Worm (Caenorhabditis elegans) whole organism, late embryonic: ENCODE results near the gene pigq-1.

ENCODE experiments used
- C38D4.7 ChIP-seq: fragments of 200-800 bp; sonication (Bioruptor generic); optimal IDR thresholded peaks from 2 replicates; lab custom pipeline; 2018; ENCODE audit warnings: mild to moderate bottlenecking, missing genetic modification characterization, moderate library complexity, missing compliant biosample characterization
- F13H6.1 ChIP-seq: sonication (generic microtip); optimal IDR thresholded peaks from 2 replicates; lab custom pipeline; 2016; ENCODE audit warnings: missing genetic modification characterization, missing compliant biosample characterization
- K02D7.2 ChIP-seq: sonication (generic microtip); optimal IDR thresholded peaks from 2 replicates; lab custom pipeline; 2017; ENCODE audit warnings: mild to moderate bottlenecking, missing genetic modification characterization, missing compliant biosample characterization
- K09A11.1 ChIP-seq: sonication (generic microtip); optimal IDR thresholded peaks from 2 replicates; lab custom pipeline; 2017; ENCODE audit warnings: antibody characterized with exemption, mild to moderate bottlenecking, missing genetic modification characterization, missing compliant biosample characterization; ENCODE audit not compliant: insufficient read depth
- T23F11.4 ChIP-seq: fragments of 200-800 bp; sonication (Bioruptor generic); optimal IDR thresholded peaks from 2 replicates; lab custom pipeline; 2018; ENCODE audit warnings: mild to moderate bottlenecking, missing genetic modification characterization, missing compliant biosample characterization
- Y22D7AL.16 ChIP-seq: sonication (generic microtip); optimal IDR thresholded peaks from 2 replicates; lab custom pipeline; 2016; ENCODE audit warnings: missing genetic modification characterization, missing compliant biosample characterization
- ceh-18 ChIP-seq: sonication (generic microtip); optimal IDR thresholded peaks from 2 replicates; lab custom pipeline; 2016; ENCODE audit warnings: missing genetic modification characterization, missing compliant biosample characterization
- ceh-19 ChIP-seq: fragments of 200-800 bp; sonication (Bioruptor generic); optimal IDR thresholded peaks from 2 replicates; lab custom pipeline; 2018; ENCODE audit warnings: mild to moderate bottlenecking, missing genetic modification characterization, missing compliant biosample characterization
- ceh-2 ChIP-seq: sonication (generic microtip); optimal IDR thresholded peaks from 2 replicates; lab custom pipeline; 2016; ENCODE audit warnings: missing genotype, missing genetic modification characterization, missing compliant biosample characterization
- ceh-22 ChIP-seq: sonication (generic microtip); optimal IDR thresholded peaks from 2 replicates; lab custom pipeline; 2017; ENCODE audit warnings: missing biosample characterization, missing genetic modification characterization
- ceh-24 ChIP-seq: sonication (generic microtip); optimal IDR thresholded peaks from 2 replicates; lab custom pipeline; 2016; ENCODE audit warnings: mild to moderate bottlenecking, missing genetic modification characterization, missing compliant biosample characterization
- ceh-31 ChIP-seq: sonication (generic microtip); optimal IDR thresholded peaks from 2 replicates; lab custom pipeline; 2016; ENCODE audit warnings: missing genetic modification characterization, missing compliant biosample characterization
- ceh-48 ChIP-seq: sonication (generic microtip); optimal IDR thresholded peaks from 2 replicates; lab custom pipeline; 2016; ENCODE audit warnings: missing genetic modification characterization, inconsistent platforms, missing compliant biosample characterization
- che-1 ChIP-seq: sonication (generic microtip); optimal IDR thresholded peaks from 2 replicates; lab custom pipeline; 2016; ENCODE audit warnings: mild to moderate bottlenecking, missing genetic modification characterization, missing compliant biosample characterization
- dmd-4 ChIP-seq: sonication (generic microtip); optimal IDR thresholded peaks from 2 replicates; lab custom pipeline; 2016; ENCODE audit warnings: borderline replicate concordance, missing genetic modification characterization, missing compliant biosample characterization
- elt-2 ChIP-seq: sonication (generic microtip); optimal IDR thresholded peaks from 2 replicates; lab custom pipeline; 2016; ENCODE audit warnings: missing genetic modification reagents, missing genetic modification characterization, missing compliant biosample characterization
- elt-4 ChIP-seq: sonication (generic microtip); optimal IDR thresholded peaks from 2 replicates; lab custom pipeline; 2016; ENCODE audit warnings: missing genetic modification characterization, missing compliant biosample characterization
- ets-4 ChIP-seq: sonication (generic microtip); optimal IDR thresholded peaks from 2 replicates; lab custom pipeline; 2016; ENCODE audit warnings: missing genetic modification characterization, missing compliant biosample characterization
- eyg-1 ChIP-seq: sonication (generic microtip); optimal IDR thresholded peaks from 2 replicates; lab custom pipeline; 2016; ENCODE audit warnings: missing genotype, missing genetic modification characterization, missing compliant biosample characterization
- fkh-10 ChIP-seq: fragments of 150-350 bp; optimal IDR thresholded peaks from 2 replicates; lab custom pipeline; 2014; ENCODE audit warnings: missing biosample characterization, missing genetic modification reagents, missing genetic modification characterization
- fkh-6 ChIP-seq: sonication (generic microtip); optimal IDR thresholded peaks from 2 replicates; lab custom pipeline; 2016; ENCODE audit warnings: missing genetic modification characterization, missing compliant biosample characterization
- gmeb-2 ChIP-seq: sonication (generic microtip); optimal IDR thresholded peaks from 2 replicates; lab custom pipeline; 2016; ENCODE audit warnings: missing genetic modification characterization, inconsistent platforms, missing compliant biosample characterization
- hlh-15 ChIP-seq: sonication (generic microtip); optimal IDR thresholded peaks from 2 replicates; lab custom pipeline; 2016; ENCODE audit warnings: missing genetic modification characterization, missing compliant biosample characterization
- hlh-6 ChIP-seq: sonication (generic microtip); optimal IDR thresholded peaks from 2 replicates; lab custom pipeline; 2016; ENCODE audit warnings: missing genotype, missing genetic modification characterization, missing compliant biosample characterization
- lin-11 ChIP-seq: fragments of 200-800 bp; sonication (Bioruptor generic); optimal IDR thresholded peaks from 2 replicates; lab custom pipeline; 2018; ENCODE audit warnings: mild to moderate bottlenecking, missing genetic modification characterization, missing compliant biosample characterization
- madf-2 ChIP-seq: sonication (generic microtip); optimal IDR thresholded peaks from 2 replicates; lab custom pipeline; 2017; ENCODE audit warnings: missing genetic modification characterization, missing compliant biosample characterization
- mec-3 ChIP-seq: sonication (generic microtip); optimal IDR thresholded peaks from 2 replicates; lab custom pipeline; 2016; ENCODE audit warnings: borderline replicate concordance, missing genetic modification characterization, missing compliant biosample characterization
- nfya-1 ChIP-seq: sonication (generic microtip); optimal IDR thresholded peaks from 2 replicates; lab custom pipeline; 2017; ENCODE audit warnings: missing genetic modification characterization, mild to moderate bottlenecking, missing compliant biosample characterization, antibody characterized with exemption, moderate library complexity
- npax-4 ChIP-seq: sonication (generic microtip); optimal IDR thresholded peaks from 2 replicates; lab custom pipeline; 2016; ENCODE audit warnings: missing genetic modification characterization, missing compliant biosample characterization
- odd-2 ChIP-seq: sonication (generic microtip); optimal IDR thresholded peaks from 2 replicates; lab custom pipeline; 2017; ENCODE audit warnings: antibody characterized with exemption, mild to moderate bottlenecking, missing genetic modification characterization, missing compliant biosample characterization
- pat-9 ChIP-seq: fragments of 200-800 bp; sonication (Bioruptor generic); optimal IDR thresholded peaks from 2 replicates; lab custom pipeline; 2018; ENCODE audit warnings: mild to moderate bottlenecking, missing genetic modification characterization, moderate library complexity, missing compliant biosample characterization
- pax-1 ChIP-seq: fragments of 150-350 bp; optimal IDR thresholded peaks from 2 replicates; lab custom pipeline; 2014; ENCODE audit warnings: missing biosample characterization, missing genetic modification characterization
- pha-2 ChIP-seq: sonication (generic microtip); optimal IDR thresholded peaks from 2 replicates; lab custom pipeline; 2017; ENCODE audit warnings: mild to moderate bottlenecking, missing genetic modification characterization, missing compliant biosample characterization
- pha-4 ChIP-seq: fragments of 150-350 bp; optimal IDR thresholded peaks from 2 replicates; lab custom pipeline; 2018; ENCODE audit warnings: missing biosample characterization, missing genetic modification reagents, missing genetic modification characterization
- pqm-1 ChIP-seq: sonication (generic microtip); optimal IDR thresholded peaks from 2 replicates; lab custom pipeline; 2016; ENCODE audit warnings: missing genetic modification characterization, missing compliant biosample characterization
- pros-1 ChIP-seq: fragments of 150-350 bp; optimal IDR thresholded peaks from 2 replicates; lab custom pipeline; 2014; ENCODE audit warnings: missing biosample characterization, missing genetic modification reagents, missing genetic modification characterization
- ref-2 ChIP-seq: sonication (generic microtip); optimal IDR thresholded peaks from 2 replicates; lab custom pipeline; 2016; ENCODE audit warnings: missing genetic modification characterization, missing compliant biosample characterization
- rnt-1 ChIP-seq: sonication (generic microtip); optimal IDR thresholded peaks from 2 replicates; lab custom pipeline; 2016; ENCODE audit warnings: missing genetic modification characterization, missing compliant biosample characterization
- sdc-2 ChIP-seq: sonication (generic microtip); optimal IDR thresholded peaks from 2 replicates; lab custom pipeline; 2016; ENCODE audit warnings: missing genotype, missing genetic modification characterization, missing compliant biosample characterization
- sox-2 ChIP-seq: fragments of 200-800 bp; sonication (Bioruptor generic); IDR thresholded peaks from 2 replicates; pipeline ENCODE4 v1.3.6; 2022; ENCODE audit warnings: missing genetic modification reagents, missing genetic modification characterization, missing compliant biosample characterization
- sox-4 ChIP-seq: sonication (generic microtip); optimal IDR thresholded peaks from 2 replicates; lab custom pipeline; 2017; ENCODE audit warnings: mild to moderate bottlenecking, missing genetic modification characterization, inconsistent platforms, missing compliant biosample characterization
- syd-9 ChIP-seq: sonication (generic microtip); optimal IDR thresholded peaks from 2 replicates; lab custom pipeline; 2016; ENCODE audit warnings: mild to moderate bottlenecking, missing genetic modification characterization, moderate library complexity, missing compliant biosample characterization
- ttx-3 ChIP-seq: sonication (generic microtip); optimal IDR thresholded peaks from 2 replicates; lab custom pipeline; 2016; ENCODE audit warnings: missing genetic modification reagents, missing genetic modification characterization, missing compliant biosample characterization
- unc-55 ChIP-seq: sonication (generic microtip); optimal IDR thresholded peaks from 2 replicates; lab custom pipeline; 2017; ENCODE audit warnings: missing biosample characterization, missing genetic modification reagents, missing genetic modification characterization
- unc-86 ChIP-seq: sonication (generic microtip); optimal IDR thresholded peaks from 2 replicates; lab custom pipeline; 2016; ENCODE audit warnings: missing genetic modification characterization, missing compliant biosample characterization
- ztf-16 ChIP-seq: sonication (generic microtip); optimal IDR thresholded peaks from 2 replicates; lab custom pipeline; 2017; ENCODE audit warnings: missing genetic modification characterization, missing compliant biosample characterization

pigq-1 gene

DNA sequence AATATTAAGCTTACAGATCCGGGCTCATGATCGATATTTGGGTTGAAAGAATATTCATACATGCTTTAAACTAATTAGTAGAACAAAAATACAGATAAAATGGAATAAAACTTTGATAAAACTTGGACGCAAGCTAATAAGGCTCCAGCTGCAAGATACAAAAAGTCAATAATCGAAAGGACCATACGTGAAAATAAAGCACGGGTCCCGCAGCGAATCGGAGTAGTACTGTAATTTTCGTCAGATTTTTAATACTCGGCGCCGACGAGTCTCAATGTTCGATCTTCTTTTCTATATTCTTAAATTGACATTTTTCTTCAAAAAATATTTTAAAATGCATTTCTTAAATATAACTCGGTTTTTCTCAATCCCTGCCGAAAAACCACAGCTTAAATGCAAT, 22.4 kb downstream of the pigq-1 start, which contains the start of gene spo-11:
spo-11 (minus strand) TSS at position 189 of the 400 bp plus-strand sequence.
- TF ChIP-seq ets-4 (tag; lab: Kevin White, UChicago) (no peak), C38D4.7 (no peak), ceh-18 (tag; lab: Kevin White, UChicago) (no peak), T23F11.4 (GFP tag; lab: Kevin White, UChicago) (no peak), odd-2 (tag; lab: Kevin White, UChicago) (no peak), pros-1 (tag; lab: Kevin White, UChicago) (no peak)
- TF ChIP-seq, all 69 proteins: peak for 0

ce11 chrIV:11119972-11120562, 27.0 kb downstream of the pigq-1 start:
- no peak for TF ChIP-seq nfya-1 (tag; lab: Kevin White, UChicago)
- no peak for TF ChIP-seq sdc-2
- TF ChIP-seq elt-2, result peak; percentile 15
- no peak for TF ChIP-seq madf-2 (tag; lab: Kevin White, UChicago)

DNA sequence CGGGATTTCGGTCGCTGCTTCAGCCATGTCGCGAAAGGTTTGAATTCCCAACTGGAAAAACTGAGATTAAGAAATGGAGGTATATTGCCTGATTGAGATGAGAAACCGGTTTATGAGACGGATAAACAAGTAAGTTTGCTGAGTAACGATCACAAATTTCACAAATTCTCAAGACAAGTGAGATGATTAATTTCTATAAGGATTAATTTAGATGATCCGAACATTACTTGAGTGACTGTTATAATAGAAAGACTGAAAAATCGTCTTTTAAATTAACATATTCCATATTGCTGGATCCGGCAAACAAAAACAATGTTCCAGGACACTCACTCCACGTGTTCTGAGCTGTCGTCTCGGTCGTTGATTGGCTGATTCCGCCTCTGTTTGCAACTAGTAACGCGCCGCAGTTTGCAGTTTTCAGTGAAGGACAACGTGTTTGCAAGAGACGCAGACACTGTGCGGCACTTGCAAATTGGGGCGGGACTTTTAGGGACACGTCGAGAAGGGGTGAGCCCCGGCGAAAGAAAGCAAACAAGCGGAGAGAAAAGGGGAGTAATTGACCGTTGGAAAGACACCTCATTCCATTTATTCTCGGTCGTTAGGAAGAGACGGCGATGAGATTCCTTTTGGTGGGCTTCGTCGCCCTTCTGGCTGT, 28.1 kb downstream of the pigq-1 start, which contains the start of the genes imp-2 and enpl-1:
imp-2 (minus strand) TSS at position 51 of the 655 bp plus-strand sequence.
enpl-1 (plus strand) TSS at position 462 of the 655 bp plus-strand sequence.
- TF ChIP-seq hlh-15 (tag; lab: Kevin White, UChicago) (no peak), eyg-1 (tag; lab: Kevin White, UChicago) (no peak), pat-9 (tag; lab: Kevin White, UChicago) (no peak), unc-86 (tag; lab: Kevin White, UChicago) (no peak), madf-2 (tag; lab: Kevin White, UChicago) (peak; percentile 28), elt-4 (tag; lab: Kevin White, UChicago) (no peak), ceh-31 (peak; percentile 91), unc-55 (peak; percentile 50), syd-9 (tag; lab: Kevin White, UChicago) (peak; percentile 42), odd-2 (tag; lab: Kevin White, UChicago) (no peak), gmeb-2 (tag; lab: Kevin White, UChicago) (no peak), npax-4 (tag; lab: Kevin White, UChicago) (no peak), K09A11.1 (tag; lab: Kevin White, UChicago) (peak; percentile 60), lin-11 (tag; lab: Kevin White, UChicago) (no peak), F13H6.1 (tag; lab: Kevin White, UChicago) (peak; percentile 39), Y22D7AL.16 (tag; lab: Kevin White, UChicago) (no peak), elt-2 (peak; percentile 66), ztf-16 (peak; percentile 50), fkh-10 (GFP tag; lab: Kevin White, UChicago) (no peak), ceh-2 (tag; lab: Kevin White, UChicago) (peak; percentile 50), ttx-3 (tag; lab: Kevin White, UChicago) (peak; percentile 20), ceh-48 (tag; lab: Kevin White, UChicago) (no peak), sdc-2 (peak; percentile 51), ceh-24 (tag; lab: Kevin White, UChicago) (no peak), fkh-6 (no peak), ref-2 (tag; lab: Kevin White, UChicago) (peak; percentile 85), pqm-1 (peak; percentile 61), ceh-19 (peak; percentile 53), sox-4 (peak; percentile 25), K02D7.2 (tag; lab: Kevin White, UChicago) (no peak), ceh-22 (tag; lab: Kevin White, UChicago) (peak; percentile 6), rnt-1 (tag; lab: Kevin White, UChicago) (no peak), pha-4 (no peak), T23F11.4 (GFP tag; lab: Kevin White, UChicago) (no peak), che-1 (tag; lab: Kevin White, UChicago) (no peak), dmd-4 (tag; lab: Kevin White, UChicago) (no peak), hlh-6 (tag; lab: Kevin White, UChicago) (no peak), pax-1 (tag; lab: Kevin White, UChicago) (peak; percentile 51), pha-2 (tag; lab: Kevin White, UChicago) (no peak), C38D4.7 (no peak), pros-1 (tag; lab: Kevin White, UChicago) (peak; percentile 74), sox-2 (GFP tag; lab: Robert Waterston, UW) (no peak), mec-3 (tag; lab: Kevin White, UChicago) (no peak)
